Worm (Caenorhabditis elegans) whole organism, L4 larva: ENCODE results near the gene C14C10.2.

Experiments used
- F10B5.3 ChIP-seq: sonication (generic microtip); optimal IDR thresholded peaks from 2 replicates; lab custom pipeline; 2016; ENCODE audit warnings: mild to moderate bottlenecking, missing genetic modification characterization, missing compliant biosample characterization
- F26F4.8 ChIP-seq: fragments of 200-800 bp; sonication (Bioruptor generic); conservative IDR thresholded peaks from 2 replicates; pipeline ENCODE4 v1.3.6; 2022; ENCODE audit warnings: missing genetic modification characterization, missing compliant biosample characterization
- R02D3.7 ChIP-seq: fragments of 150-350 bp; sonication (generic microtip); optimal IDR thresholded peaks from 3 replicates; lab custom pipeline; 2014; ENCODE audit warnings: missing biosample characterization, missing genetic modification characterization
- Y48G9A.11 ChIP-seq: fragments of 200-800 bp; sonication (Bioruptor generic); IDR thresholded peaks from 2 replicates; pipeline ENCODE4 v1.3.6; 2022; ENCODE audit warnings: missing genetic modification reagents, missing genetic modification characterization, missing compliant biosample characterization
- Y5F2A.4 ChIP-seq: fragments of 200-800 bp; sonication (Bioruptor generic); optimal IDR thresholded peaks from 2 replicates; lab custom pipeline; 2018; ENCODE audit warnings: mild to moderate bottlenecking, missing genetic modification characterization, missing compliant biosample characterization
- aha-1 ChIP-seq: fragments of 150-350 bp; peaks from one replicate; lab custom pipeline; 2014; ENCODE audit warnings: missing biosample characterization, missing genetic modification characterization
- aly-2 ChIP-seq: sonication (generic microtip); optimal IDR thresholded peaks from 2 replicates; lab custom pipeline; 2018; ENCODE audit warnings: missing biosample characterization, missing genetic modification characterization
- arid-1 ChIP-seq: fragments of 200-800 bp; sonication (Bioruptor generic); conservative IDR thresholded peaks from 2 replicates; pipeline ENCODE4 v1.3.6; 2022; ENCODE audit warnings: missing genetic modification reagents, missing genetic modification characterization, missing compliant biosample characterization
- attf-4 ChIP-seq: sonication (generic microtip); optimal IDR thresholded peaks from 3 replicates; lab custom pipeline; 2017; ENCODE audit warnings: missing biosample characterization, missing genetic modification characterization
- ceh-20 ChIP-seq: fragments of 200-800 bp; sonication (Bioruptor generic); IDR thresholded peaks from 2 replicates; pipeline ENCODE4 v1.3.6; 2022; ENCODE audit warnings: missing genetic modification reagents, missing genetic modification characterization, missing compliant biosample characterization
- cey-2 ChIP-seq: sonication (generic microtip); optimal IDR thresholded peaks from 3 replicates; lab custom pipeline; 2017; ENCODE audit warnings: missing genetic modification characterization, mild to moderate bottlenecking, missing compliant biosample characterization, antibody characterized with exemption, borderline replicate concordance; ENCODE audit not compliant: insufficient read depth
- ctbp-1 ChIP-seq: fragments of 200-800 bp; sonication (Bioruptor generic); IDR thresholded peaks from 2 replicates; pipeline ENCODE4 v1.3.6; 2022; ENCODE audit warnings: missing genetic modification reagents, missing genetic modification characterization, missing compliant biosample characterization
- daf-16 ChIP-seq, 3 experiments: sonication (generic microtip); optimal IDR thresholded peaks; 2 replicates each; lab custom pipeline; 2016 to 2017; ENCODE audit warnings: missing genetic modification characterization in 3 of 3, missing genetic modification reagents in 3 of 3, mild to moderate bottlenecking in 2 of 3, missing compliant biosample characterization in 2 of 3, missing biosample characterization in 1 of 3, moderate library complexity in 1 of 3
- daf-19 ChIP-seq: fragments of 200-800 bp; sonication (Bioruptor generic); conservative IDR thresholded peaks from 2 replicates; pipeline ENCODE4 v1.3.6; 2022; ENCODE audit warnings: missing genetic modification characterization, missing compliant biosample characterization
- dmd-8 ChIP-seq: fragments of 200-800 bp; sonication (Bioruptor generic); IDR thresholded peaks from 2 replicates; pipeline ENCODE4 v1.3.6; 2022; ENCODE audit warnings: missing genetic modification characterization, missing compliant biosample characterization
- duxl-1 ChIP-seq: sonication (generic microtip); optimal IDR thresholded peaks from 2 replicates; lab custom pipeline; 2016; ENCODE audit warnings: mild to moderate bottlenecking, missing genetic modification characterization, moderate library complexity, missing compliant biosample characterization; ENCODE audit not compliant: poor library complexity
- fos-1 ChIP-seq: fragments of 150-350 bp; optimal IDR thresholded peaks from 2 replicates; lab custom pipeline; 2014; ENCODE audit warnings: missing biosample characterization, missing genetic modification characterization
- hif-1 ChIP-seq, 2 experiments: sonication (generic microtip); optimal IDR thresholded peaks; 2 replicates each; lab custom pipeline; 2016 to 2017; ENCODE audit warnings: missing compliant biosample characterization in 2 of 2, missing genetic modification characterization in 2 of 2, missing genetic modification reagents in 2 of 2, missing genotype in 2 of 2, mild to moderate bottlenecking in 1 of 2
- hlh-11 ChIP-seq: fragments of 200-800 bp; sonication (Bioruptor generic); optimal IDR thresholded peaks from 2 replicates; lab custom pipeline; 2018; ENCODE audit warnings: mild to moderate bottlenecking, missing genetic modification characterization, missing compliant biosample characterization
- hlh-30 ChIP-seq: sonication (generic microtip); optimal IDR thresholded peaks from 2 replicates; lab custom pipeline; 2017; ENCODE audit warnings: antibody characterized with exemption, mild to moderate bottlenecking, missing genetic modification characterization, missing compliant biosample characterization; ENCODE audit not compliant: insufficient read depth
- hmg-1.1 ChIP-seq: fragments of 200-800 bp; sonication (Bioruptor generic); IDR thresholded peaks from 2 replicates; pipeline ENCODE4 v1.3.6; 2022; ENCODE audit warnings: missing genetic modification reagents, missing genetic modification characterization, missing compliant biosample characterization
- jun-1 ChIP-seq: fragments of 150-350 bp; optimal IDR thresholded peaks from 2 replicates; lab custom pipeline; 2014; ENCODE audit warnings: missing biosample characterization, missing genetic modification reagents, missing genetic modification characterization
- lin-1 ChIP-seq: fragments of 200-800 bp; sonication (Bioruptor generic); IDR thresholded peaks from 2 replicates; pipeline ENCODE4 v1.3.6; 2022; ENCODE audit warnings: missing genetic modification reagents, missing genetic modification characterization, missing compliant biosample characterization
- lin-15B ChIP-seq: fragments of 150-350 bp; sonication (generic microtip); optimal IDR thresholded peaks from 3 replicates; lab custom pipeline; 2014; ENCODE audit warnings: missing biosample characterization, missing genetic modification characterization
- lir-3 ChIP-seq: sonication (generic microtip); optimal IDR thresholded peaks from 2 replicates; lab custom pipeline; 2016; ENCODE audit warnings: mild to moderate bottlenecking, missing genetic modification characterization, missing compliant biosample characterization
- madf-9 ChIP-seq: fragments of 200-800 bp; sonication (Bioruptor generic); conservative IDR thresholded peaks from 2 replicates; pipeline ENCODE4 v1.3.6; 2022; ENCODE audit warnings: missing genetic modification reagents, missing genetic modification characterization, missing compliant biosample characterization
- mdl-1 ChIP-seq, 2 experiments: fragments of 150-350 bp in 1 of 2; sonication (generic microtip) in 1 of 2; optimal IDR thresholded peaks; 2 replicates each; lab custom pipeline; 2014 to 2017; ENCODE audit warnings: missing biosample characterization in 2 of 2, missing genetic modification characterization in 2 of 2
- mdt-29 ChIP-seq: fragments of 200-800 bp; sonication (Bioruptor generic); IDR thresholded peaks from 2 replicates; pipeline ENCODE4 v1.3.6; 2022; ENCODE audit warnings: missing genetic modification reagents, missing genetic modification characterization, missing compliant biosample characterization
- mep-1 ChIP-seq: fragments of 150-350 bp; sonication (generic microtip); optimal IDR thresholded peaks from 3 replicates; lab custom pipeline; 2014; ENCODE audit warnings: missing biosample characterization, missing genetic modification characterization
- mes-2 ChIP-seq: sonication (generic microtip); optimal IDR thresholded peaks from 2 replicates; lab custom pipeline; 2016; ENCODE audit warnings: missing genotype, mild to moderate bottlenecking, missing genetic modification characterization, missing compliant biosample characterization; ENCODE audit not compliant: poor library complexity, severe bottlenecking
- mxl-3 ChIP-seq: fragments of 200-800 bp; sonication (Bioruptor generic); optimal IDR thresholded peaks from 2 replicates; lab custom pipeline; 2018; ENCODE audit warnings: mild to moderate bottlenecking, missing genetic modification characterization, missing compliant biosample characterization
- nhr-10 ChIP-seq: fragments of 150-350 bp; optimal IDR thresholded peaks from 2 replicates; lab custom pipeline; 2014; ENCODE audit warnings: missing biosample characterization, missing genetic modification characterization
- nhr-102 ChIP-seq: sonication (generic microtip); optimal IDR thresholded peaks from 2 replicates; lab custom pipeline; 2016; ENCODE audit warnings: mild to moderate bottlenecking, missing genetic modification characterization, moderate library complexity, missing compliant biosample characterization
- nhr-111 ChIP-seq: fragments of 200-800 bp; sonication (Bioruptor generic); optimal IDR thresholded peaks from 2 replicates; lab custom pipeline; 2018; ENCODE audit warnings: mild to moderate bottlenecking, missing genetic modification characterization, missing compliant biosample characterization
- nhr-25 ChIP-seq: sonication (generic microtip); optimal IDR thresholded peaks from 2 replicates; lab custom pipeline; 2017; ENCODE audit warnings: missing genetic modification characterization, mild to moderate bottlenecking, missing compliant biosample characterization, antibody characterized with exemption, moderate library complexity, borderline replicate concordance; ENCODE audit not compliant: insufficient read depth
- nhr-41 ChIP-seq: fragments of 200-800 bp; sonication (Bioruptor generic); IDR thresholded peaks from 2 replicates; pipeline ENCODE4 v1.3.6; 2022; ENCODE audit warnings: missing genetic modification reagents, missing genetic modification characterization, missing compliant biosample characterization
- nhr-48 ChIP-seq: sonication (generic microtip); optimal IDR thresholded peaks from 2 replicates; lab custom pipeline; 2016; ENCODE audit warnings: mild to moderate bottlenecking, missing genetic modification characterization, missing compliant biosample characterization
- nhr-6 ChIP-seq: fragments of 150-350 bp; optimal IDR thresholded peaks from 2 replicates; lab custom pipeline; 2014; ENCODE audit warnings: missing biosample characterization, missing genetic modification characterization
- nhr-76 ChIP-seq: fragments of 150-350 bp; optimal IDR thresholded peaks from 2 replicates; lab custom pipeline; 2014; ENCODE audit warnings: missing biosample characterization, missing genetic modification characterization
- nhr-77 ChIP-seq: fragments of 150-350 bp; optimal IDR thresholded peaks from 2 replicates; lab custom pipeline; 2014; ENCODE audit warnings: missing biosample characterization, missing genetic modification characterization
- rbr-2 ChIP-seq: sonication (generic microtip); optimal IDR thresholded peaks from 2 replicates; lab custom pipeline; 2016; ENCODE audit warnings: missing genotype, missing genetic modification characterization, missing compliant biosample characterization
- saeg-2 ChIP-seq: fragments of 200-800 bp; sonication (Bioruptor generic); IDR thresholded peaks from 2 replicates; pipeline ENCODE4 v1.3.6; 2022; ENCODE audit warnings: missing genetic modification reagents, missing genetic modification characterization, missing compliant biosample characterization
- spr-1 ChIP-seq: sonication (generic microtip); optimal IDR thresholded peaks from 2 replicates; lab custom pipeline; 2016; ENCODE audit warnings: mild to moderate bottlenecking, missing genetic modification characterization, missing compliant biosample characterization
- spr-3 ChIP-seq: fragments of 200-800 bp; sonication (Bioruptor generic); optimal IDR thresholded peaks from 2 replicates; lab custom pipeline; 2018; ENCODE audit warnings: mild to moderate bottlenecking, missing genetic modification characterization, missing compliant biosample characterization
- tra-1 ChIP-seq: fragments of 200-800 bp; sonication (Bioruptor generic); IDR thresholded peaks from 2 replicates; pipeline ENCODE4 v1.3.6; 2022; ENCODE audit warnings: missing genetic modification reagents, missing genetic modification characterization, missing compliant biosample characterization
- unc-130 ChIP-seq: sonication (generic microtip); optimal IDR thresholded peaks from 2 replicates; lab custom pipeline; 2016; ENCODE audit warnings: missing genetic modification reagents, missing genetic modification characterization, missing compliant biosample characterization
- unc-62 ChIP-seq, 3 experiments: fragments of 150-350 bp in 1 of 3; sonication (generic microtip); optimal IDR thresholded peaks in 2 of 3; peaks in 1 of 3; 1 replicate in 1 of 3; 2 replicates in 2 of 3; lab custom pipeline; 2014 to 2017; ENCODE audit warnings: missing biosample characterization in 3 of 3, missing genetic modification characterization in 3 of 3, missing genetic modification reagents in 3 of 3, missing genotype in 1 of 3
- zfp-2 ChIP-seq: sonication (generic microtip); optimal IDR thresholded peaks from 2 replicates; lab custom pipeline; 2016; ENCODE audit warnings: mild to moderate bottlenecking, missing genetic modification characterization, missing compliant biosample characterization

C14C10.2 gene

DNA sequence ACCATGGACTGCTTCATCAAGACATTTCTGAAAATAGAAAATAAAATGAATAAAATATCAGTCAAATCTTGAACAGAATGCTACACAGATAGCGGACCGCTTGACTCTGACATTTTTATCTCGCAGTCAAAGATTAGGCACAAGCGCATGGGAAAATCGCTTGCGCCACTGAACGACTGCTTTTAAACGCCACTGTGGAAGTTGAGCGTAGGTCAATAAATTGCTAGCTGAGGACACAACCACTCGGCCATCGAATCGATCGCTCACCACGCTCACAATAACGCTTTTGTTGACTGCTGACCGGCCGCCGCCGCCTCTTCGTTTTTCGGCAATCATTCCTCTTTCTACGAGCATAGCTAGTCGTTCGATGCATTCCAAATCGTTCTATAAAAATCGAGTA, 4.5 kb upstream of the C14C10.2 start (continued):
- peak; percentile 48 for TF ChIP-seq nhr-111
- TF ChIP-seq lin-1 (GFP tag; lab: Robert Waterston, UW): peak; percentile 66; the same call in 1 of the 2 replicates
- TF ChIP-seq mep-1 (tag; lab: Kevin White, UChicago): peak; percentile 49
- peak; percentile 60; the same call in 1 of the 2 replicates for TF ChIP-seq dmd-8 (GFP tag; lab: Robert Waterston, UW)
- TF ChIP-seq jun-1: no peak
- peak; percentile 85 for TF ChIP-seq nhr-6
- TF ChIP-seq lin-15B: no peak
- peak; percentile 56 for TF ChIP-seq hmg-1.1 (GFP tag; lab: Robert Waterston, UW)
- peak; percentile 30 for TF ChIP-seq unc-130 (GFP tag; lab: Kevin White, UChicago)
- TF ChIP-seq mxl-3: peak; percentile 50
- TF ChIP-seq fos-1 (tag; lab: Kevin White, UChicago): no peak
- TF ChIP-seq hlh-30 (tag; lab: Kevin White, UChicago): no peak
- 0 out of 2 replicates have a peak, but pooled peaks have one; percentile 40 for TF ChIP-seq nhr-41 (GFP tag; lab: Robert Waterston, UW)
- TF ChIP-seq ctbp-1 (GFP tag; lab: Robert Waterston, UW): 0 out of 2 replicates have a peak, but pooled peaks have one; percentile 46
- peak; percentile 38 for TF ChIP-seq nhr-25 (tag; lab: Kevin White, UChicago)
- peak; percentile 61 for TF ChIP-seq spr-1
- no peak for TF ChIP-seq mdt-29
- TF ChIP-seq arid-1 (GFP tag; lab: Robert Waterston, UW): no peak
- peak in 1 of 2 experiments; percentile 69 for TF ChIP-seq daf-16 (GFP tag; optimal IDR thresholded peaks at IDR 0.05; lab: Kevin White, UChicago)
- TF ChIP-seq daf-16 (tag; optimal IDR thresholded peaks at IDR 0.05; lab: Kevin White, UChicago): peak; percentile 76
- peak; percentile 17 for TF ChIP-seq spr-3
- TF ChIP-seq mdl-1 (tag; optimal IDR thresholded peaks at IDR 0.05; lab: Kevin White, UChicago): peak in 1 of 2 experiments; percentile 24
- no peak for TF ChIP-seq attf-4 (tag; lab: Kevin White, UChicago)
- peak; percentile 24 for TF ChIP-seq F10B5.3
- TF ChIP-seq lir-3 (tag; lab: Kevin White, UChicago): peak; percentile 13
- peak; percentile 77 for TF ChIP-seq mes-2 (tag; lab: Kevin White, UChicago)
- TF ChIP-seq rbr-2 (tag; lab: Kevin White, UChicago): peak; percentile 53
- peak; percentile 5; the same call in 1 of the 2 replicates for TF ChIP-seq saeg-2
- peak; percentile 47 for TF ChIP-seq hlh-11
- TF ChIP-seq madf-9 (GFP tag; lab: Robert Waterston, UW): peak; percentile 53; the same call in 1 of the 2 replicates
- TF ChIP-seq Y5F2A.4: peak; percentile 7
- peak; percentile 49 for TF ChIP-seq nhr-102 (tag; lab: Kevin White, UChicago)
- TF ChIP-seq unc-62 (GFP tag; optimal IDR thresholded peaks at IDR 0.05 in 1 of 2; lab: Kevin White, UChicago): peak in 1 of 2 experiments; percentile 94
- TF ChIP-seq unc-62 (tag; optimal IDR thresholded peaks at IDR 0.05; lab: Kevin White, UChicago): no peak
- 0 out of 2 replicates have a peak, but pooled peaks have one; percentile 22 for TF ChIP-seq ceh-20 (GFP tag; lab: Robert Waterston, UW)
- peak; percentile 80 for TF ChIP-seq Y48G9A.11 (GFP tag; lab: Robert Waterston, UW)
- TF ChIP-seq nhr-48 (tag; lab: Kevin White, UChicago): peak; percentile 34
- TF ChIP-seq tra-1 (GFP tag; lab: Robert Waterston, UW): 0 out of 2 replicates have a peak, but pooled peaks have one; percentile 9
- no peak for TF ChIP-seq nhr-77
- TF ChIP-seq, all 104 proteins: peak for 49

DNA sequence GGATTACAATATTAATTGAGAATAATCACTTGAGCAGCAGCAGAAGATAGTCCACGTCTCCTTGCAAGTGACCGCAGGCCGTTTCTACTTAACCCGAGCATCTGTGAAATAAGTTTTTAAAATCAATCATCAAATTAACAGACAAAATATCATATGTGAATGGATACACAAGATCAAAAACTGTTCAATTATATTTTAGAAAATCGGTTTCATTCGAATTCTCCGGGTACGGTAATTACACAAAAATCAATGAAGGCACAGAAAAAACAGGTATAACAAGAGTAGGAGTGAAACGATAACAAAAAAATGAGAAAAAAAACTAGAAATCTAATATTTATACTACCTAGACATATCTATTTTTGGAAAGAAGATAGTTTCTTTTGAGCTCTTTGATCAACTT, 3.9 kb upstream of the C14C10.2 start, which contains the start of gene mma-1:
Gene mma-1, minus strand, starts transcription at position 101 of the 400 bp plus-strand sequence.
- TF ChIP-seq spr-3 (no peak), F26F4.8 (no peak), duxl-1 (tag; lab: Kevin White, UChicago) (no peak), nhr-10 (no peak), hif-1 (tag; optimal IDR thresholded peaks at IDR 0.05; lab: Kevin White, UChicago) (no peak), mdl-1 (tag; optimal IDR thresholded peaks at IDR 0.05; lab: Kevin White, UChicago) (no peak), rbr-2 (tag; lab: Kevin White, UChicago) (no peak), madf-9 (GFP tag; lab: Robert Waterston, UW) (no peak), aha-1 (tag; lab: Kevin White, UChicago) (no peak), nhr-76 (no peak), cey-2 (tag; lab: Kevin White, UChicago) (no peak), zfp-2 (no peak), R02D3.7 (tag; lab: Kevin White, UChicago) (no peak), hmg-1.1 (GFP tag; lab: Robert Waterston, UW) (no peak), aly-2 (tag; lab: Kevin White, UChicago) (no peak), daf-19 (GFP tag; lab: Robert Waterston, UW) (no peak), saeg-2 (no peak), spr-1 (no peak)
